Worm (Caenorhabditis elegans) whole organism, dauer: ENCODE results near the gene C16D2.1.

Source experiments
- unc-62 ChIP-seq: sonication (generic microtip); optimal IDR thresholded peaks from 2 replicates; lab custom pipeline; 2017; ENCODE audit warnings: missing biosample characterization, missing genetic modification reagents, missing genetic modification characterization

Gene C16D2.1

DNA sequence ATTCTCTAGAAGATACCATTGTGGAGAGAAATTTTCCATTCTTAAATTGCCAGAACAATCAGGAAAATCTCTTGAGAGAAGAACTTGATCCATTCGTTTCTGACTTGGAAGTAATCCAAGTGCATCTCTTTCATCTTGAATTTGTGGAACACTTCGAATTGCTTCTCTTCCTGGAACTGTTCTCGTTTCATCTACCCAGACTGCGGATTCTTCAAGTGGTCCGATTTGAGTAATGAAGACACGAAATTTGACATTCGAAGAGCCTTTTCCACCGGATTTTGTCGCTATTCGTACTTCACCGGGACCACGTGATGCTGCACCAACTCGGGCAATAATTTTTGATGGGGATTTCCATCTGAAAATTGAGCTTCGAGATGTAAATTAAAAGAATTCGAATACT, 45.1 kb downstream of the C16D2.1 start:
- TF ChIP-seq unc-62 (GFP tag; lab: Kevin White, UChicago), result no peak

DNA sequence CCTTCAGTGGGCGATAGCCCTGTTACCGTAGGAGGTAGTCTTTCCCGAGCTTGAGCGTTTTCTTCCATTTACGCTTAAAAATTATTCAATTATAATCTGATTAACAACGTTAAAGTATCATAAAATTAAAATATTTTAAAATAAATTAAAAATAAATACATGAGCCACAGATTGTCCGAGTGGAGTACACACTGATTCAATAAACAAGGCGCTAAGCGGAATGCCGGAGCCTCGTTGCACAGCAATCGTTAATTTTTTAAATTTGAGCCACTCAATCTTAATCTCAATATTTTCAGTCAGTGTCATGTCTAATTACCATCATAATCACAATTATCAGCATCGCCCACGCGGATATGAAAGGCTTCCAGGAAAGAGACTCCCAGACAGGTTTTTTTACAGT, 45.6 kb downstream of the C16D2.1 start, which contains the start of the genes sec-5 and pir-1:
Gene sec-5, minus strand, starts transcription at position 73 of the 400 bp plus-strand sequence.
Gene pir-1, plus strand, starts transcription at position 221 of the 400 bp plus-strand sequence.
- TF ChIP-seq unc-62 (GFP tag; lab: Kevin White, UChicago), result no peak

DNA sequence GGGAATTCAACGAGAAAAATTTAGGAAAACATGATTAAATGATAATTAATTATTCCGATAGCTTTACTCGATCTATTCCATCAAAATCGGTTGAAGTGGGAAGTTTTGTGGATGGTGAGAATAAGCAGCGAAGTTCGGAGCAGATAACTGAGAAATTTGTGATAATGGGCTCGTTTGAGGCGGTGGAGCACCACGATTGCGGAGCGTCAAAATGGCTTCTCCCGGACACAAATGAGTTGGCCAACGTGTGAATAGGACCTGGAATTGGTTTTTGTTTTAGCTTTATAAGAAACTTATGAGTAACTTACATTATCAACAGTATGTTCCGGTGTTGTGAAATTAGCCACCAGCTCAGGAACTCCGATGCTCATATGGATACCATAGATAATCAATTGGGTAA, 47.3 kb downstream of the C16D2.1 start:
- no peak for TF ChIP-seq unc-62 (GFP tag; lab: Kevin White, UChicago)

DNA sequence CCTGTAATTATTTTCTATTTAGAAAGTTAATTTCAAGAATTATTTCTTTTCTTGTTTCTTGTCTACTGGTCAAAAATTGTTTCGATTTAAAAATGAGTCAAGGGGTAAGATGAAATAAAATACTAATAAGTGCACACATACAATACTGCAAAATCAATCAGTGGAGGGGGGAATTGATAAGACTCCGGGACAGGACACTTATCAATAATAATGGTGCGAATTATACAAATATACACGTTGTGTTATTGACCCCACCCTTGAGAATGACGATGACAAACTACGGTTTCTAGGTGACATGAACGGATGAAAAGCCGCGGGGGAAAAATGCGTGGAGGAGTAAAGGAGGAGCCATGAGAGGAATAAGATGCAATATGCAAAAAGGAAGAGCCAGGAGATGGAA, 49.7 kb downstream of the C16D2.1 start:
- no peak for TF ChIP-seq unc-62 (GFP tag; lab: Kevin White, UChicago)
